Fruit fly (Drosophila melanogaster) whole organism, wandering third instar larva: ENCODE measurements around the gene CG44774.
A peak's percentile ranks its signal among the peaks of the same experiment; 100 is the strongest.

Experiments used
- Abd-B ChIP-seq: fragments of >200 bp; optimal IDR thresholded peaks from 2 replicates; lab custom pipeline; 2017; ENCODE audit warnings: missing biosample characterization, missing genetic modification characterization
- CG32264 ChIP-seq: fragments of 200-800 bp; sonication (Bioruptor generic); optimal IDR thresholded peaks from 2 replicates; lab custom pipeline; 2016; ENCODE audit warnings: missing biosample characterization, missing genetic modification characterization
- CrebA ChIP-seq: fragments of 200-800 bp; sonication (Bioruptor generic); optimal IDR thresholded peaks from 2 replicates; lab custom pipeline; 2016; ENCODE audit warnings: missing biosample characterization, mild to moderate bottlenecking, missing genetic modification characterization, borderline replicate concordance
- Dfd ChIP-seq: fragments of >200 bp; optimal IDR thresholded peaks from 2 replicates; lab custom pipeline; 2017; ENCODE audit warnings: missing biosample characterization, missing genetic modification characterization
- Dif ChIP-seq: fragments of 200-275, 200-300 bp; sonication (Bioruptor generic); optimal IDR thresholded peaks from 2 replicates; lab custom pipeline; 2018; ENCODE audit warnings: missing biosample characterization, missing genetic modification characterization; ENCODE audit not compliant: partially characterized antibody
- GATAd ChIP-seq: sonication (Bioruptor generic); optimal IDR thresholded peaks from 2 replicates; lab custom pipeline; 2016; ENCODE audit warnings: missing biosample characterization, missing genetic modification characterization
- HLH106 ChIP-seq: fragments of 200-800 bp; optimal IDR thresholded peaks from 3 replicates; lab custom pipeline; 2019; ENCODE audit warnings: missing biosample characterization, mild to moderate bottlenecking, missing genetic modification characterization, moderate library complexity
- Hnf4 ChIP-seq: fragments of 200-800 bp; sonication (Bioruptor generic); optimal IDR thresholded peaks from 2 replicates; lab custom pipeline; 2016; ENCODE audit warnings: missing biosample characterization, mild to moderate bottlenecking, missing genetic modification characterization
- Hr78 ChIP-seq: fragments of >200 bp; optimal IDR thresholded peaks from 2 replicates; lab custom pipeline; 2017; ENCODE audit warnings: missing biosample characterization, missing genetic modification characterization
- Hr83 ChIP-seq: fragments of 200-300 bp; sonication (Bioruptor generic); optimal IDR thresholded peaks from 2 replicates; lab custom pipeline; 2016; ENCODE audit warnings: missing biosample characterization, mild to moderate bottlenecking, missing genetic modification characterization, moderate library complexity; ENCODE audit not compliant: poor library complexity, severe bottlenecking
- Jra ChIP-seq: sonication (Bioruptor generic); optimal IDR thresholded peaks from 2 replicates; lab custom pipeline; 2016; ENCODE audit warnings: missing biosample characterization, missing genetic modification characterization
- Mio ChIP-seq: sonication (Bioruptor generic); optimal IDR thresholded peaks from 2 replicates; lab custom pipeline; 2016; ENCODE audit warnings: missing biosample characterization, missing genetic modification characterization
- Myc ChIP-seq: fragments of >200 bp; optimal IDR thresholded peaks from 2 replicates; lab custom pipeline; 2017
- N ChIP-seq: fragments of >200 bp; optimal IDR thresholded peaks from 2 replicates; lab custom pipeline; 2018; ENCODE audit warnings: missing biosample characterization, missing external identifiers, missing genetic modification characterization
- OdsH ChIP-seq: fragments of 200-800 bp; sonication (Bioruptor generic); optimal IDR thresholded peaks from 2 replicates; lab custom pipeline; 2016; ENCODE audit warnings: missing biosample characterization, mild to moderate bottlenecking, missing genetic modification characterization
- Sp1 ChIP-seq: fragments of 200-800 bp; sonication (Bioruptor generic); optimal IDR thresholded peaks from 3 replicates; lab custom pipeline; 2019; ENCODE audit warnings: missing biosample characterization, mild to moderate bottlenecking, missing genetic modification characterization, moderate library complexity
- Vsx2 ChIP-seq: fragments of 200-300, 225-300 bp; sonication (Bioruptor generic); optimal IDR thresholded peaks from 2 replicates; lab custom pipeline; 2018; ENCODE audit warnings: missing biosample characterization, missing genetic modification characterization; ENCODE audit not compliant: partially characterized antibody
- br ChIP-seq: fragments of 200-800 bp; sonication (Bioruptor generic); optimal IDR thresholded peaks from 2 replicates; lab custom pipeline; 2016; ENCODE audit warnings: missing biosample characterization, missing genetic modification characterization
- brk ChIP-seq: fragments of 200-800 bp; sonication (Bioruptor generic); optimal IDR thresholded peaks from 2 replicates; lab custom pipeline; 2016; ENCODE audit warnings: missing biosample characterization, mild to moderate bottlenecking, missing genetic modification characterization
- dl ChIP-seq, 2 experiments: fragments of 175-275, 200-275 bp in 1 of 2; fragments of 200-275 bp in 1 of 2; sonication (Bioruptor generic); optimal IDR thresholded peaks; lab custom pipeline; 2018; ENCODE audit warnings: mild to moderate bottlenecking in 2 of 2, missing biosample characterization in 2 of 2, missing genetic modification characterization in 2 of 2, moderate library complexity in 2 of 2; ENCODE audit not compliant: partially characterized antibody in 2 of 2, insufficient read depth in 1 of 2
- dsf ChIP-seq: sonication (Bioruptor generic); optimal IDR thresholded peaks from 2 replicates; lab custom pipeline; 2016; ENCODE audit warnings: missing biosample characterization, missing genetic modification characterization, borderline replicate concordance
- ey ChIP-seq: fragments of 200-800 bp; sonication (Bioruptor generic); optimal IDR thresholded peaks from 2 replicates; lab custom pipeline; 2016; ENCODE audit warnings: missing biosample characterization, missing genetic modification characterization
- foxo ChIP-seq, 2 experiments: fragments of 200-800 bp; sonication (Bioruptor generic); optimal IDR thresholded peaks; 2 replicates in 1 of 2; 3 replicates in 1 of 2; lab custom pipeline; 2016 to 2017; ENCODE audit warnings: missing biosample characterization in 2 of 2, missing genetic modification characterization in 2 of 2
- fru ChIP-seq: fragments of 200-800 bp; sonication (Bioruptor generic); optimal IDR thresholded peaks from 3 replicates; lab custom pipeline; 2016; ENCODE audit warnings: missing biosample characterization, mild to moderate bottlenecking, missing genetic modification characterization
- h ChIP-seq: fragments of 200-800 bp; sonication (Bioruptor generic); optimal IDR thresholded peaks from 3 replicates; lab custom pipeline; 2016; ENCODE audit warnings: missing biosample characterization, mild to moderate bottlenecking, missing genetic modification characterization
- jim ChIP-seq: fragments of 175-275, 200-325 bp; sonication (Bioruptor generic); optimal IDR thresholded peaks from 2 replicates; lab custom pipeline; 2016; ENCODE audit warnings: missing biosample characterization, mild to moderate bottlenecking, missing genetic modification characterization
- lola ChIP-seq: fragments of >200 bp; optimal IDR thresholded peaks from 2 replicates; lab custom pipeline; 2017; ENCODE audit warnings: missing biosample characterization, missing genetic modification characterization
- psq ChIP-seq: fragments of 200-800 bp; sonication (Bioruptor generic); optimal IDR thresholded peaks from 3 replicates; lab custom pipeline; 2017; ENCODE audit warnings: missing biosample characterization, mild to moderate bottlenecking, missing genetic modification characterization, moderate library complexity
- rgr ChIP-seq: fragments of 200-800 bp; sonication (Bioruptor generic); optimal IDR thresholded peaks from 3 replicates; lab custom pipeline; 2016; ENCODE audit warnings: missing biosample characterization, mild to moderate bottlenecking, missing genetic modification characterization
- sage ChIP-seq: fragments of 200-800 bp; sonication (Bioruptor generic); optimal IDR thresholded peaks from 2 replicates; lab custom pipeline; 2016; ENCODE audit warnings: missing biosample characterization, mild to moderate bottlenecking, missing genetic modification characterization
- sv ChIP-seq: fragments of 200-800 bp; sonication (Bioruptor generic); optimal IDR thresholded peaks from 3 replicates; lab custom pipeline; 2016; ENCODE audit warnings: missing biosample characterization, missing genetic modification characterization
- tai ChIP-seq: sonication (Bioruptor generic); optimal IDR thresholded peaks from 2 replicates; lab custom pipeline; 2016; ENCODE audit warnings: missing biosample characterization, missing genetic modification characterization
- usp ChIP-seq: fragments of >200 bp; optimal IDR thresholded peaks from 2 replicates; lab custom pipeline; 2017; ENCODE audit warnings: missing biosample characterization, missing genetic modification characterization
- woc ChIP-seq: sonication (Bioruptor generic); optimal IDR thresholded peaks from 2 replicates; lab custom pipeline; 2016; ENCODE audit warnings: missing biosample characterization, mild to moderate bottlenecking, missing genetic modification characterization

Gene CG44774

dm6 chrX:4969926-4970325, 32.0 kb upstream of the CG44774 start (continued):
- TF ChIP-seq jim (GFP tag; lab: Kevin White, UChicago), result no peak

DNA sequence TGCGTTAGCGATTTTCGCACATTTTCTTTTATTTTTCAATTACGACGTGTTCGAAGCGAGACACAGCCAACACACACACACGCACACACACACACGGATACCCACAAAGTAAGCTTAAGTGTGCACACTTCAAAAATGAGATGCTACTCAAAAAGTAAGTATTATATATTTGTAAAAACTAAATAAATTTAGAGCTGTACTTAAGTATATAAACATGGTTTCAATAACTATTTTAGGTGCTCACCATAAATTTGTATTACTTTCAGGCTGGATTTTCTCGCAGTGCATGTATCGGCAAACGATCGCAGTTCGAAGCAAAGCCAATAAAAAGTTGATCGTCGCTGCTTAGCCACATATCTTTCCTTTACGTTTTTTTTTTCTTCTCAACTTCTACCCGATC, 27.8 kb upstream of the CG44774 start:
- peak; percentile 35 for TF ChIP-seq fru (GFP tag; lab: Kevin White, UChicago)
- TF ChIP-seq OdsH, result no peak
- no peak for TF ChIP-seq Hnf4 (GFP tag; lab: Kevin White, UChicago)
- TF ChIP-seq jim (GFP tag; lab: Kevin White, UChicago), result no peak
- TF ChIP-seq psq (GFP tag; lab: Kevin White, UChicago), result peak; percentile 6
- TF ChIP-seq rgr (GFP tag; lab: Kevin White, UChicago), result no peak
- no peak for TF ChIP-seq Sp1 (GFP tag; lab: Kevin White, UChicago)
- no peak for TF ChIP-seq brk
- TF ChIP-seq foxo (GFP tag; optimal IDR thresholded peaks at IDR 0.05; lab: Kevin White, UChicago), result peak in 1 of 2 experiments; percentile 18
- TF ChIP-seq h (GFP tag; lab: Kevin White, UChicago), result peak; percentile 22
- no peak for TF ChIP-seq Hr83 (GFP tag; lab: Kevin White, UChicago)
- no peak for TF ChIP-seq ey
- no peak for TF ChIP-seq GATAd (GFP tag; lab: Kevin White, UChicago)
- TF ChIP-seq Dfd (GFP tag; lab: Kevin White, UChicago), result no peak

DNA sequence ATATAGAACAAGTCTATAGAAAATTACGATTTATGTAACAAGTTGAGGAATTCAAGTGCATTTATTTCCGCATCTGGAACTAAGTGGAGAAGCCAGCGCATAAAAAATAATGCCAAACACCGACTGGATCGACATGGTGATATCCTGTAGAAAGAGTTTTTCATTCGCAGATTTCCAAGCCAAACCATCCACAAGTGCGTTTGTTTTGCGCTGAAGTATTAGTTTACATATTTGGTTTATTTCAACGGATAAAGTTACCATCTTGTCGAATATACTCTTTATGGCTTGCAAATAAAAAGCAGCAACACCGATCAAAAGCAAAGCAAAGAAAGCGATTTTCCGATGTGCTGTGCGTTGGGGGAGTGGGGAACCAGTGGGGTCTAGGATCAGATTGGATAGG, 25.1 kb upstream of the CG44774 start:
- TF ChIP-seq CrebA (GFP tag; lab: Kevin White, UChicago), result no peak
- no peak for TF ChIP-seq sv (GFP tag; lab: Kevin White, UChicago)
- TF ChIP-seq tai (GFP tag; lab: Kevin White, UChicago), result no peak
- TF ChIP-seq dsf, result no peak
- TF ChIP-seq Dfd (GFP tag; lab: Kevin White, UChicago), result no peak
- TF ChIP-seq fru (GFP tag; lab: Kevin White, UChicago), result no peak
- no peak for TF ChIP-seq N
- no peak for TF ChIP-seq Dif (GFP tag; lab: Kevin White, UChicago)

DNA sequence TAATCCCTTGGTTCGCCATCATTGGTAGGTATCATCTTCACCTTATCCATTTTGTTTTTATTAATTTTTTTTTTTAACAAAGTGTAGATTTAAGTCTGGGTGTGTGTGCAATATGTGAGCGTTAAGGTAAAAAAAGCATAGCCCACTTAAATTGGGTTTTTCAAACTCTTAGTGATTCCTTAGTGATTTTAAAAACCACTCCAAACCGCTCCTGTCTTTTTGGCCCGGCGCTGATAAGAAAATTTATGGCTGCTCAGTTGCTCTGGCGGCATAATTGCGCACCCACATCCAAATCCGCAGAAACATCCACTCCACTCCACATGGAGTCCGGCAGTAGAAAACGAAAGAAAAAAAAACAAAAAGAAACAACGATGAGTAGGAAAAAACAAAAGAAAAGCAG, 23.1 kb upstream of the CG44774 start, which contains the start of gene CG15468:
TSS of gene CG15468 (minus strand) at position 101 of the 400 bp plus-strand sequence.
- TF ChIP-seq Abd-B (GFP tag; lab: Kevin White, UChicago), result no peak
- TF ChIP-seq tai (GFP tag; lab: Kevin White, UChicago), result no peak
- TF ChIP-seq lola (GFP tag; lab: Kevin White, UChicago), result no peak
- TF ChIP-seq usp, result no peak
- no peak for TF ChIP-seq N
- no peak for TF ChIP-seq Vsx2 (GFP tag; lab: Kevin White, UChicago)
- no peak for TF ChIP-seq Mio (GFP tag; lab: Kevin White, UChicago)
- no peak for TF ChIP-seq h (GFP tag; lab: Kevin White, UChicago)

- TF ChIP-seq CrebA (GFP tag; lab: Kevin White, UChicago), result no peak
- no peak for TF ChIP-seq Sp1 (GFP tag; lab: Kevin White, UChicago)
- TF ChIP-seq OdsH, result no peak
Measured at dm6 chrX:4958872-4959271, 21.0 kb upstream of the CG44774 start.

DNA sequence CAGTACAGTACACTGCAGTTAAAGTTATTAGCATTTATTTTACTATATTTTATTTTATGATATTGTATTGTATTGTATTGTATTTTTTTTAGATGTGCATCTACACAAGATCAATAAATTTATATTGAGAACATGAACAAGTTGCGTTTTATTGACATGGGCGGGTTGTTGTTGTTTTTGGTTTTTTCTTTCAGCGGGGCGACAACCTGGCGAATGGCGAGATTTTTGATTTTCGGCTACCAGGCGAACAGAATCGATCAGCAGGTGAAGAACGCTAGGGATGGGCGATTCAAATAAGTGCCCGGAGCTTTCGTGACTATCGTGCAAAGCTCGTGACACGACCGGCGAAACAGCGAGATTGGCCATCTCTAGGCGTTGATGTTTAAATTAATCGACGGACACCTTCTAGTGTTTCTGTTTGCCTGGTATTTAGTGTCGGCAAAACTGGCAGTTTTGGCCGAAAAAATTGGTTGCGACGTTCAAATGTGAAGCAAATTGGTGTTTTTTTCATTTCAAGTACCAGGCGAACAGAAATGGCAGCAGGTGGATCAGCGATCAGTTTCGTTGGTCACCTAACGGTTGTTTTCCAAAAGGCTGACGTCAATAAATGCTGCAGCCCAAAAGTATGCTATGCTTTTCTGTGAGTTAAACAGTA, 18.0 kb upstream of the CG44774 start:
- TF ChIP-seq Vsx2 (GFP tag; lab: Kevin White, UChicago) (no peak), Abd-B (GFP tag; lab: Kevin White, UChicago) (no peak), Myc (lab: Kevin White, UChicago) (peak; percentile 61), HLH106 (tag; lab: Kevin White, UChicago) (no peak), OdsH (no peak), ey (no peak), Dif (GFP tag; lab: Kevin White, UChicago) (peak; percentile 12), br (GFP tag; lab: Kevin White, UChicago) (no peak), woc (no peak), Hnf4 (GFP tag; lab: Kevin White, UChicago) (no peak), Hr78 (GFP tag; lab: Kevin White, UChicago) (no peak), CrebA (GFP tag; lab: Kevin White, UChicago) (no peak), usp (no peak), psq (GFP tag; lab: Kevin White, UChicago) (no peak), N (no peak), foxo (GFP tag; optimal IDR thresholded peaks at IDR 0.05; lab: Kevin White, UChicago) (peak in 1 of 2 experiments; percentile 5), CG32264 (GFP tag; lab: Kevin White, UChicago) (no peak), lola (GFP tag; lab: Kevin White, UChicago) (no peak), tai (GFP tag; lab: Kevin White, UChicago) (no peak), Jra (GFP tag; lab: Kevin White, UChicago) (no peak), dsf (no peak), brk (no peak), Sp1 (GFP tag; lab: Kevin White, UChicago) (no peak), jim (GFP tag; lab: Kevin White, UChicago) (no peak), h (GFP tag; lab: Kevin White, UChicago) (peak; percentile 10), fru (GFP tag; lab: Kevin White, UChicago) (no peak), sage (GFP tag; lab: Kevin White, UChicago) (no peak), dl (GFP tag; optimal IDR thresholded peaks at IDR 0.05; lab: Kevin White, UChicago; ENCODE audit: insufficient read depth in 1 of 2, partially characterized antibody in 2 of 2) (no peak), sv (GFP tag; lab: Kevin White, UChicago) (no peak), GATAd (GFP tag; lab: Kevin White, UChicago) (no peak), Hr83 (GFP tag; lab: Kevin White, UChicago) (peak; percentile 7)
